Worm (Caenorhabditis elegans): ENCODE measurements around the gene R05H5.4.
A peak's percentile ranks its signal among the peaks of the same experiment; 100 is the strongest.

The R05H5.4 gene

DNA sequence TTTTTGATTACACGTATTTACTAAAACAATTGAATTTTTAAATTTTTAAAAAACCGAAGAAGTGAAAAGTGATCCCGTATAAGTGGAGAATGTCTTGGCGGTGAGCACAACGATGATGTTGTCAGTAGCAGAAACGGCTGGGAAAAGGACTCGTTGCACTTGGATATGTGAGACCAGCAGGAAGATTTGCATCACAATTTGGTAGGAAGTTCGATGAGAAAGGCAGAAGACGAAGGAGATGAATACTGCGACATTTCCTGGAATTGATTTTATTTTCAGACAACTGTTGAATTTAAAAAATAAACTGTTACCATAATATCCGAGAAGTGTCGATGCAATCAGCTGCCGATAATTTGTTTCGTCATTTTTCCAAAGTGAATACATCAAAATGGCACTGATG, at the start of gene R05H5.4:
R05H5.4 (minus strand) TSS at position 101 of the 400 bp plus-strand sequence.
- no peak for TF ChIP-seq swsn-7 (tag; optimal IDR thresholded peaks at IDR 0.05)
- no peak for TF ChIP-seq ets-5 (GFP tag; IDR thresholded peaks at IDR 0.05)
- no peak for TF ChIP-seq nhr-90 (tag; optimal IDR thresholded peaks at IDR 0.05; ENCODE audit: poor library complexity)
- TF ChIP-seq tlp-1 (tag; optimal IDR thresholded peaks at IDR 0.05), result no peak
- TF ChIP-seq nhr-237 (tag; optimal IDR thresholded peaks at IDR 0.05), result no peak
- TF ChIP-seq hpl-2 (GFP tag; optimal IDR thresholded peaks at IDR 0.05), result no peak
- TF ChIP-seq egl-27 (tag; optimal IDR thresholded peaks at IDR 0.05), result no peak
- TF ChIP-seq elt-3 (tag; optimal IDR thresholded peaks at IDR 0.05), result no peak
- no peak for TF ChIP-seq lin-15B (tag; optimal IDR thresholded peaks at IDR 0.05)
- no peak for TF ChIP-seq unc-130 (tag; optimal IDR thresholded peaks at IDR 0.05)
- no peak for TF ChIP-seq snpc-4 (tag; optimal IDR thresholded peaks at IDR 0.05)
- TF ChIP-seq isw-1 (GFP tag; IDR thresholded peaks at IDR 0.05), result no peak
- TF ChIP-seq efl-3 (GFP tag; optimal IDR thresholded peaks at IDR 0.05), result no peak
- no peak for TF ChIP-seq C16A3.4 (tag; optimal IDR thresholded peaks at IDR 0.05)
- no peak for TF ChIP-seq unc-98 (GFP tag; IDR thresholded peaks at IDR 0.05)
- TF ChIP-seq nhr-71 (tag; optimal IDR thresholded peaks at IDR 0.05), result no peak
- no peak for TF ChIP-seq fkh-4 (tag; optimal IDR thresholded peaks at IDR 0.05; ENCODE audit: borderline replicate concordance)
- no peak for TF ChIP-seq pqm-1 (tag; optimal IDR thresholded peaks at IDR 0.05)
- TF ChIP-seq ama-1 (optimal IDR thresholded peaks at IDR 0.05), result no peak
- no peak for TF ChIP-seq nhr-85 (tag)

DNA sequence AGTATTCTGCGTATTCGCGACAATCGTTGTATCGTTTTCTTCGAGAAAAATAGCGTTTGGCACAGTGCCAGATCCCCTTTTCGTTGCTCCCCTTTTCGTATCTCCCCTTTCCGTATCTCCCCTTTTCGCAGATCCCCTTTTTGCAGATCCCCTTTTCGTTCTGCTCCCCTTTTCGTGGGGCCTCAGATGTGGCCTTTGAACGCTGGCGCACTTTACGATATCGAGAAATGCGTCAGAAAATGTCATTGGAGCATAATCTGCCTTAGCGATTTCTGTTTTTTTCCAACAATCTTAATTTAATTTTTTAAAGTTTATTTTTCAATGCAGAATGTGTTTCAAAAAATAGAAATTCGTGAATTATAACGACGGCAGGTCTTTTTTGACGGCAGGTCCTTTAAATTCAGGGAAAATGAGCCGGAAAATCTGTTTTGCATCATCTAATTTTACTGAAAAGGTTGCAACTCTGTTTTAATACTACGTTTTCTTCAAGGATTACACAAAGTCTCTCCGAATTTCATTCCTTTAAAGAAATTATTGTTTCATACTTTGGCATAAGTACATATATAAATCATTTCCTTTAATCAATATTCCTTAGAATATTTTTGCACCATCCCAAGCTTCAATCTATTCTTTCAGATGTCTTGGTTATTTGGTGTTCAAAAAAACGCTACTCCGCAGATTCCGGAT, 48.7 kb upstream of the R05H5.4 start, which contains the start of gene atad-3:
atad-3 (plus strand) TSS at position 637 of the 687 bp plus-strand sequence.
- TF ChIP-seq rnt-1 (tag; optimal IDR thresholded peaks at IDR 0.05) (peak; percentile 99), aha-1 (tag; optimal IDR thresholded peaks at IDR 0.05) (peak; percentile 57), hlh-4 (tag; optimal IDR thresholded peaks at IDR 0.05) (no peak), nhr-20 (tag; optimal IDR thresholded peaks at IDR 0.05) (peak; percentile 92), tlp-1 (tag; optimal IDR thresholded peaks at IDR 0.05) (no peak), nhr-90 (tag; optimal IDR thresholded peaks at IDR 0.05; ENCODE audit: poor library complexity) (peak; percentile 93), fos-1 (tag; optimal IDR thresholded peaks at IDR 0.05) (peak; percentile 69), lin-14 (GFP tag; optimal IDR thresholded peaks at IDR 0.05) (peak; percentile 93), ceh-8 (GFP tag; optimal IDR thresholded peaks at IDR 0.05) (peak; percentile 64), ama-1 (optimal IDR thresholded peaks at IDR 0.05) (no peak), nhr-19 (GFP tag; conservative IDR thresholded peaks at IDR 0.05) (peak; percentile 95), nhr-28 (tag; optimal IDR thresholded peaks at IDR 0.05) (no peak), mab-9 (GFP tag; IDR thresholded peaks at IDR 0.05) (peak; percentile 95), blmp-1 (tag; optimal IDR thresholded peaks at IDR 0.05) (peak; percentile 49), vab-15 (tag; optimal IDR thresholded peaks at IDR 0.05) (peak; percentile 77), aly-2 (tag; optimal IDR thresholded peaks at IDR 0.05) (peak; percentile 76), zag-1 (tag; optimal IDR thresholded peaks at IDR 0.05) (no peak), pax-3 (tag; optimal IDR thresholded peaks at IDR 0.05) (peak; percentile 83), sptf-1 (tag; optimal IDR thresholded peaks at IDR 0.05) (no peak), fkh-10 (GFP tag; optimal IDR thresholded peaks at IDR 0.05) (peak; percentile 66), dsc-1 (tag; optimal IDR thresholded peaks at IDR 0.05) (peak; percentile 83), ztf-11 (tag; optimal IDR thresholded peaks at IDR 0.05) (peak in 1 of 2 experiments; percentile 91), lir-3 (tag; optimal IDR thresholded peaks at IDR 0.05; ENCODE audit: poor library complexity) (peak; percentile 90), swsn-7 (tag; optimal IDR thresholded peaks at IDR 0.05) (peak; percentile 88), unc-30 (tag; optimal IDR thresholded peaks at IDR 0.05) (no peak), hpl-2 (GFP tag; optimal IDR thresholded peaks at IDR 0.05) (no peak), nhr-237 (tag; optimal IDR thresholded peaks at IDR 0.05) (peak; percentile 70), irx-1 (tag; optimal IDR thresholded peaks at IDR 0.05) (peak; percentile 74), ets-5 (GFP tag; IDR thresholded peaks at IDR 0.05) (no peak), elt-2 (tag; optimal IDR thresholded peaks at IDR 0.05) (peak; percentile 29), efl-3 (GFP tag; optimal IDR thresholded peaks at IDR 0.05) (no peak), nhr-11 (tag; optimal IDR thresholded peaks at IDR 0.05) (peak; percentile 84), nhr-77 (tag; optimal IDR thresholded peaks at IDR 0.05) (peak; percentile 83), unc-62 (GFP tag; optimal IDR thresholded peaks at IDR 0.05) (no peak), fkh-8 (tag; optimal IDR thresholded peaks at IDR 0.05) (peak; percentile 93), F16B12.6 (tag; optimal IDR thresholded peaks at IDR 0.05) (peak; percentile 67), snu-23 (GFP tag; optimal IDR thresholded peaks at IDR 0.05) (peak; percentile 92), C04F5.9 (tag; optimal IDR thresholded peaks at IDR 0.05) (peak; percentile 83)
